Worm (Caenorhabditis elegans): ENCODE measurements around the gene tag-10.

Gene tag-10

ce11 chrII:13611186-13611585 is 21.2 kb upstream of the tag-10 start, which contains the start of gene gst-24:
gst-24 (minus strand) TSS chrII:13611366.
- TF ChIP-seq alr-1 (tag; optimal IDR thresholded peaks at IDR 0.05): no peak
- peak; percentile 0 for TF ChIP-seq unc-55 (GFP tag; optimal IDR thresholded peaks at IDR 0.05)
- no peak for TF ChIP-seq sem-4 (tag; optimal IDR thresholded peaks at IDR 0.05)
- TF ChIP-seq C34F6.9 (tag; optimal IDR thresholded peaks at IDR 0.05): peak; percentile 65
- no peak for TF ChIP-seq elt-3 (tag; optimal IDR thresholded peaks at IDR 0.05)
- no peak for TF ChIP-seq nhr-237 (tag; optimal IDR thresholded peaks at IDR 0.05)
- TF ChIP-seq Y55F3AM.14 (GFP tag; optimal IDR thresholded peaks at IDR 0.05): no peak

- TF ChIP-seq unc-55 (GFP tag; optimal IDR thresholded peaks at IDR 0.05): no peak
- TF ChIP-seq ceh-16 (tag; optimal IDR thresholded peaks at IDR 0.05): no peak
- TF ChIP-seq lsy-2 (tag; optimal IDR thresholded peaks at IDR 0.05): no peak
- no peak for TF ChIP-seq elt-1 (tag; optimal IDR thresholded peaks at IDR 0.05)
- no peak for TF ChIP-seq gmeb-1 (tag; optimal IDR thresholded peaks at IDR 0.05)
- no peak for TF ChIP-seq ztf-1 (GFP tag; conservative IDR thresholded peaks at IDR 0.05)
These were observed 19.3 kb upstream of the tag-10 start, which contains the start of gene gst-15 for ce11 chrII:13613096-13613495. gst-15 (minus strand) TSS chrII:13613196.

ce11 chrII:13614516-13614915 is 17.9 kb upstream of the tag-10 start:
- TF ChIP-seq lin-11 (tag; optimal IDR thresholded peaks at IDR 0.05) (no peak), gmeb-1 (tag; optimal IDR thresholded peaks at IDR 0.05) (no peak), aly-2 (tag; optimal IDR thresholded peaks at IDR 0.05) (no peak), ceh-82 (tag; optimal IDR thresholded peaks at IDR 0.05) (no peak), ama-1 (optimal IDR thresholded peaks at IDR 0.05) (no peak), mbf-1 (tag; optimal IDR thresholded peaks at IDR 0.05) (no peak), nhr-6 (tag; optimal IDR thresholded peaks at IDR 0.05) (no peak), Y55F3AM.14 (GFP tag; optimal IDR thresholded peaks at IDR 0.05) (no peak), crh-2 (tag; optimal IDR thresholded peaks at IDR 0.05) (no peak), skn-1 (tag; optimal IDR thresholded peaks at IDR 0.05) (no peak), peb-1 (tag; optimal IDR thresholded peaks at IDR 0.05) (no peak), ztf-11 (tag; optimal IDR thresholded peaks at IDR 0.05) (no peak), ZK546.5 (tag; optimal IDR thresholded peaks at IDR 0.05) (no peak), nhr-23 (tag; optimal IDR thresholded peaks at IDR 0.05) (no peak), alr-1 (tag; optimal IDR thresholded peaks at IDR 0.05) (no peak), nhr-129 (tag; optimal IDR thresholded peaks at IDR 0.05) (no peak)

ce11 chrII:13616000-13616399 is 16.4 kb upstream of the tag-10 start, which contains the start of gene gst-14:
gst-14 (minus strand) TSS chrII:13616100.
- no peak for TF ChIP-seq nhr-77 (tag; optimal IDR thresholded peaks at IDR 0.05)
- TF ChIP-seq unc-62 (GFP tag; optimal IDR thresholded peaks at IDR 0.05): no peak
- TF ChIP-seq nhr-25 (tag; optimal IDR thresholded peaks at IDR 0.05): no peak

- TF ChIP-seq mab-5 (tag; optimal IDR thresholded peaks at IDR 0.05) (no peak), nhr-21 (tag; optimal IDR thresholded peaks at IDR 0.05) (peak; percentile 61), sem-4 (tag; optimal IDR thresholded peaks at IDR 0.05) (no peak), nhr-237 (tag; optimal IDR thresholded peaks at IDR 0.05) (no peak), Y55F3AM.14 (GFP tag; optimal IDR thresholded peaks at IDR 0.05) (no peak), aly-2 (tag; optimal IDR thresholded peaks at IDR 0.05) (no peak), sma-9 (GFP tag; optimal IDR thresholded peaks at IDR 0.05) (peak; percentile 63), sma-9 (tag; optimal IDR thresholded peaks at IDR 0.05) (no peak), fos-1 (tag; optimal IDR thresholded peaks at IDR 0.05) (no peak)
These were observed 14.6 kb upstream of the tag-10 start, which contains the start of gene gst-12 for ce11 chrII:13617808-13618207. gst-12 (minus strand) TSS chrII:13618061.

ce11 chrII:13624330-13624729 is 8.1 kb upstream of the tag-10 start, which contains the start of gene gst-16:
gst-16 (minus strand) TSS chrII:13624440.
- TF ChIP-seq skn-1 (tag; optimal IDR thresholded peaks at IDR 0.05): peak; percentile 70
- no peak for TF ChIP-seq ztf-4 (tag; optimal IDR thresholded peaks at IDR 0.05)
- TF ChIP-seq aly-2 (tag; optimal IDR thresholded peaks at IDR 0.05): no peak
- TF ChIP-seq lin-13 (GFP tag; optimal IDR thresholded peaks at IDR 0.05): no peak
